Worm (Caenorhabditis elegans) whole organism, young adult: ENCODE data around the gene str-112.
A peak's percentile ranks its signal among the peaks of the same experiment; 100 is the strongest.

Experiments used
- B0035.1 ChIP-seq: sonication (generic microtip); optimal IDR thresholded peaks from 2 replicates; lab custom pipeline; 2016; ENCODE audit warnings: missing genetic modification characterization, mild to moderate bottlenecking, missing compliant biosample characterization, missing genotype, missing genetic modification reagents
- F22D6.2 ChIP-seq: sonication (generic microtip); optimal IDR thresholded peaks from 2 replicates; lab custom pipeline; 2016; ENCODE audit warnings: mild to moderate bottlenecking, missing genetic modification characterization, missing compliant biosample characterization
- F49E8.2 ChIP-seq: sonication (generic microtip); optimal IDR thresholded peaks from 3 replicates; lab custom pipeline; 2017; ENCODE audit warnings: missing genetic modification characterization, mild to moderate bottlenecking, missing compliant biosample characterization, antibody characterized with exemption, moderate library complexity; ENCODE audit not compliant: insufficient read depth
- K12H6.12 ChIP-seq: fragments of 200-800 bp; sonication (Bioruptor generic); optimal IDR thresholded peaks from 2 replicates; lab custom pipeline; 2018; ENCODE audit warnings: mild to moderate bottlenecking, missing genetic modification characterization, missing compliant biosample characterization
- Y56A3A.18 ChIP-seq: fragments of 200-800 bp; sonication (Bioruptor generic); IDR thresholded peaks from 2 replicates; pipeline ENCODE4 v1.3.6; 2022; ENCODE audit warnings: missing genetic modification reagents, missing genetic modification characterization, missing compliant biosample characterization
- ama-1 ChIP-seq, 3 experiments: fragments of 150-350 bp in 1 of 3; sonication (generic microtip) in 2 of 3; optimal IDR thresholded peaks; 2 replicates each; lab custom pipeline; 2014 to 2018; ENCODE audit warnings: missing biosample characterization in 2 of 3, missing genetic modification characterization in 2 of 3, missing genetic modification reagents in 2 of 3
- bed-1 ChIP-seq: fragments of 200-800 bp; sonication (Bioruptor generic); IDR thresholded peaks from 2 replicates; pipeline ENCODE4 v1.3.6; 2022; ENCODE audit warnings: missing genetic modification reagents, missing genetic modification characterization, missing compliant biosample characterization
- cebp-1 ChIP-seq, 2 experiments: fragments of 200-800 bp in 1 of 2; sonication (Bioruptor generic) in 1 of 2; sonication (generic microtip) in 1 of 2; IDR thresholded peaks in 1 of 2; optimal IDR thresholded peaks in 1 of 2; 2 replicates each; pipeline versions ENCODE4 v1.3.6 to Lab custom; 2017 to 2022; ENCODE audit warnings: missing compliant biosample characterization in 2 of 2, missing genetic modification characterization in 2 of 2, mild to moderate bottlenecking in 1 of 2, missing genetic modification reagents in 1 of 2, moderate library complexity in 1 of 2
- ceh-27 ChIP-seq: fragments of 200-800 bp; sonication (Bioruptor generic); optimal IDR thresholded peaks from 2 replicates; lab custom pipeline; 2018; ENCODE audit warnings: mild to moderate bottlenecking, missing genetic modification characterization, moderate library complexity, missing compliant biosample characterization
- efl-1 ChIP-seq: fragments of 150-350 bp; optimal IDR thresholded peaks from 2 replicates; lab custom pipeline; 2014; ENCODE audit warnings: missing biosample characterization, missing genetic modification reagents, missing genetic modification characterization
- egl-18 ChIP-seq: fragments of 200-800 bp; sonication (Bioruptor generic); IDR thresholded peaks from 2 replicates; pipeline ENCODE4 v1.3.6; 2022; ENCODE audit warnings: missing genetic modification reagents, missing genetic modification characterization, missing compliant biosample characterization
- him-1 ChIP-seq: sonication (generic microtip); optimal IDR thresholded peaks from 2 replicates; lab custom pipeline; 2016; ENCODE audit warnings: missing genotype, missing genetic modification reagents, missing genetic modification characterization, missing compliant biosample characterization
- hmg-1.2 ChIP-seq: fragments of 200-800 bp; sonication (Bioruptor generic); IDR thresholded peaks from 2 replicates; pipeline ENCODE4 v1.3.6; 2022; ENCODE audit warnings: missing genetic modification reagents, missing genetic modification characterization, missing compliant biosample characterization
- hsf-1 ChIP-seq: fragments of 200-800 bp; sonication (Bioruptor generic); IDR thresholded peaks from 2 replicates; pipeline ENCODE4 v1.3.6; 2022; ENCODE audit warnings: missing genetic modification reagents, missing genetic modification characterization, missing compliant biosample characterization
- let-607 ChIP-seq, 2 experiments: fragments of 200-800 bp in 1 of 2; sonication (Bioruptor generic) in 1 of 2; sonication (generic microtip) in 1 of 2; optimal IDR thresholded peaks; 2 replicates each; lab custom pipeline; 2016 to 2018; ENCODE audit warnings: mild to moderate bottlenecking in 2 of 2, missing compliant biosample characterization in 2 of 2, missing genetic modification characterization in 2 of 2, moderate library complexity in 2 of 2, missing genotype in 1 of 2
- lsy-27 ChIP-seq: sonication (generic microtip); optimal IDR thresholded peaks from 2 replicates; lab custom pipeline; 2017; ENCODE audit warnings: missing genetic modification characterization, mild to moderate bottlenecking, missing compliant biosample characterization, antibody characterized with exemption, missing genotype, borderline replicate concordance; ENCODE audit not compliant: insufficient read depth
- mel-28 ChIP-seq: sonication (generic microtip); optimal IDR thresholded peaks from 2 replicates; lab custom pipeline; 2016; ENCODE audit warnings: borderline replicate concordance, mild to moderate bottlenecking, missing genetic modification characterization, missing compliant biosample characterization
- mxl-1 ChIP-seq: sonication (generic microtip); optimal IDR thresholded peaks from 2 replicates; lab custom pipeline; 2016; ENCODE audit warnings: missing genetic modification characterization, missing compliant biosample characterization
- sdz-38 ChIP-seq: sonication (generic microtip); optimal IDR thresholded peaks from 2 replicates; lab custom pipeline; 2016; ENCODE audit warnings: missing genotype, missing genetic modification characterization, missing compliant biosample characterization
- tbp1 ChIP-seq: fragments of 200-800 bp; sonication (Bioruptor generic); optimal IDR thresholded peaks from 2 replicates; lab custom pipeline; 2018; ENCODE audit warnings: mild to moderate bottlenecking, missing genetic modification characterization, missing compliant biosample characterization
- tlf-1 ChIP-seq: fragments of 200-800 bp; sonication (Bioruptor generic); optimal IDR thresholded peaks from 2 replicates; lab custom pipeline; 2018; ENCODE audit warnings: mild to moderate bottlenecking, missing genetic modification characterization, missing compliant biosample characterization
- unc-62 ChIP-seq: fragments of 150-350 bp; optimal IDR thresholded peaks from 2 replicates; lab custom pipeline; 2014; ENCODE audit warnings: missing biosample characterization, missing genetic modification reagents, missing genetic modification characterization
- ztf-26 ChIP-seq: sonication (generic microtip); optimal IDR thresholded peaks from 2 replicates; lab custom pipeline; 2017; ENCODE audit warnings: missing genetic modification characterization, missing compliant biosample characterization
- ztf-6 ChIP-seq: fragments of 200-800 bp; sonication (Bioruptor generic); IDR thresholded peaks from 2 replicates; pipeline ENCODE4 v1.3.6; 2022; ENCODE audit warnings: missing genetic modification reagents, missing genetic modification characterization, missing compliant biosample characterization

str-112 gene

DNA sequence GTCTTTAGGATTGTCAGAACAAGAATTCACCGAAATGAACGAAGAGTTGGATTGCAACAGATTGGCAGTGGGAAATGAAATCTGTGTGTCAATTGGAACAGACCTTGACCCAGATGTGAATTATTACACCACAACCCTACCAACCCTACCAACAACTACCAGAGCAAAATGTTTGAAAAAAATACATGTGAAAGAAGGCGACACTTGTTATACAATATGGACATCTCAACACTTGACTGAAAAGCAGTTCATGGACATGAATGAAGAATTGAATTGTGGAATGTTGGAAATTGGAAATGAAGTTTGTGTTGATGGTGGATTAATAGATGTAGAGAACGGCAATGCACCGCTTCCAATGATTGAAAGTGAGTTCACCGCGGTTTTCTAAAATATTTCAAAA lies 14.2 kb downstream of the str-112 start:
- no peak for TF ChIP-seq ztf-26
- no peak for TF ChIP-seq efl-1
- TF ChIP-seq lsy-27 (tag; lab: Kevin White, UChicago) = no peak
- TF ChIP-seq F22D6.2 = no peak
- no peak for TF ChIP-seq ztf-6 (GFP tag; lab: Robert Waterston, UW)
- TF ChIP-seq hsf-1 (GFP tag; lab: Robert Waterston, UW) = no peak
- TF ChIP-seq, all 124 proteins: peak for 0

DNA sequence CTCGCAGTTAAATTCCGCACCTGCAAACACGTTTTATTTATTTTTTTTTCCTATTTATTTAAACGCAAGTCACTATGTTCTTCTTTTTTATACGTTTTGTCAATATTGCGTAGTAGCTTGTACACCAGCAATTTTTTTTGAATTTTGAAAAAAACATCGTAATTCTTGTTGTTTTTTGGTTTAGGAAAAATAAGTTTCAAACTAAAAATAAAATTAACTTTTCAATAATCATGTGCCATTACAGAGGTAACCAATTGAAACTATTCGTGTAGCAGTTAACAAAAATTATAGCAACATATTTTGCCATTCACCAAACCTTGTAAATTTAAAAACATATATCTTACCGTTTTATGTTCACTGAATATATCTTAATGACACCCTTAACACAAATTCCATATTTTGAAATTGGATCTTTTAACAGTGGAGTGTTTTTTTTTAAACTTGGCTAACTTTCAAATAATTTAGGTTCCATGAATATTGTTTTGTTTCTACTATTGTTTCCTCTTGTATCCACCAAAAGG lies 15.0 kb downstream of the str-112 start, which contains the start of gene lmd-5:
lmd-5 (plus strand) TSS at position 471 of the 521 bp plus-strand sequence.
- TF ChIP-seq B0035.1 (tag; lab: Kevin White, UChicago) = no peak
- no peak for TF ChIP-seq let-607 (tag; optimal IDR thresholded peaks at IDR 0.05; lab: Kevin White, UChicago)

DNA sequence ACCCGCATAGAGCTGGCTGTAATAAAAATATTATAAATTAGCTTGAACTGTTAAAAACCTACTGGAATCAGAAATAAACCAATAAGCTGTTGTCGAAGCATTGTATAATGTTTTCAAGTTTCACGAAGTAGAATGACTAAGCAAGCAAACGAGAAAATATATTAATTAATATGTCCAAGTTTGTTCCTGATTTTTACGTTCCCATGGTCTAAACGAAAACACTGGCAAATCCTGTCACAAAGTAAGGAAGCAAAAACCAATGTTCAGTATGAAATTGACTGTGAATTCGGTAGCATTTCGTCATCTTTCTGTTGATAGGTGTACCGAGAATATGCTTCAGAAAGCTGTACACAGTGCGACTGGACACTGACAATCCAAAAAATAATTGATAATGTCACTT lies 18.1 kb downstream of the str-112 start, which contains the start of gene srx-34:
srx-34 (minus strand) TSS at position 101 of the 400 bp plus-strand sequence.
- TF ChIP-seq bed-1 (no peak), F49E8.2 (tag; lab: Kevin White, UChicago) (no peak), ztf-26 (no peak), lsy-27 (tag; lab: Kevin White, UChicago) (no peak)

DNA sequence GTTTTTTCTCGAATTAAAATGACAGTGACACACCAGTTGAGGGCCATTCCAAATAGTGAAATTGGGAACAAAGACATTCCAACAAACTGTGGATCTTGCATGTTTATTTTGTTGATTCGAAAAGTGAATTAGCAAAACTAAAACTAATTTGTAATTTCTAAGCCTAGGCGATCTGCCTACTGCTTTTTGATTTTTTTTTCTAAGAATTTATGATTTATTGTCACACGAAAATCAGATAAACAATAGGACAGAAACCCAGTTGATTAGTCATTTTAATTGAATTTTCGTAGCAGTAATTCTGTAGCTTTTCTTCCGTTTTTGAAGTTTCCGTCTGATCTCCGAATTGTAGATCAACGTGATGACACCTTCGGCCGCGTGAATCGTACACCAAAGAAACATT lies 19.4 kb downstream of the str-112 start, which contains the start of gene srx-33:
srx-33 (minus strand) TSS at position 101 of the 400 bp plus-strand sequence.
- TF ChIP-seq Y56A3A.18 (GFP tag; lab: Robert Waterston, UW) (no peak), him-1 (no peak)

DNA sequence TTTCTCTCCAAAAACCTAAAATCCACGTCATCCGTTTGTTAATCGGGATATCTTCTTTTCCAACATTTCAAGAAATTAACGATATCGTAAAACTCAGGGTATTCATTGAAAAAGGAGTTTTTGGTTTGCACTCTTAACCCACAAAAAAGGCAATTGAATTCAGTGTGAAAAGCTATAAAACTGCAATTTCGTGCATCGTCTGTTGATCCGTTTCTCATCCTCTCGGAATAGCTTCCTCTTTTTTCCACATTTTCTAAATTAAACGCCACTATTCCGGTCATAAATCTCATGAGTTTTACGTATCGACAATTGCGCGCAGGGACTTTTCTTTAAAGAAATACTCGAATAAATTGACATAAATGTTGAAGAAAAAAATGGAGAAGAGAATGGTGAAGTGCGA lies 26.0 kb downstream of the str-112 start:
- TF ChIP-seq unc-62 (GFP tag; lab: Kevin White, UChicago) (no peak), cebp-1 (GFP tag; IDR thresholded peaks at IDR 0.05; lab: Robert Waterston, UW) (no peak), cebp-1 (tag; optimal IDR thresholded peaks at IDR 0.05; lab: Kevin White, UChicago) (no peak), sdz-38 (no peak), mel-28 (tag; lab: Kevin White, UChicago) (no peak), ceh-27 (peak; percentile 45)

DNA sequence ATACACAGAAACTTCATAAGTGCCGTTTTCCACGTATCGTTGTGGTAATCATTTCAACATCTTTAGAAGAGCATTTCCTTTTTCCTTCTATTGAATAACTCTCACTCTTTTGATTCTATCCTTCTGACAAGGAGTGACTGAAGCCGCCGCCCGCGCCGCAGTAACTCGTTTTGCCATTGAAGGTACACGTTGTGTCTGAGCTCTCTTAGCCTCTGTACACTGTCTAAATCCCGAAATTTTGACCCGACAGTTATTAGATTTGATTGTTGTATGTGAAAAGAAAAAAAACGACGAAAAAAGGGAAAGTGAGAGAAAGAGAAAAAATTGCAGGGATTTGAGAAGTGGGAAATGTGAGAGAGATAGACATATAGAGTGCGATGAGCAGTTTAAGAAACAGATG lies 26.9 kb downstream of the str-112 start:
- TF ChIP-seq tbp1 (GFP tag; lab: Kevin White, UChicago) (no peak), mxl-1 (tag; lab: Kevin White, UChicago) (no peak), tlf-1 (GFP tag; lab: Kevin White, UChicago) (no peak)

DNA sequence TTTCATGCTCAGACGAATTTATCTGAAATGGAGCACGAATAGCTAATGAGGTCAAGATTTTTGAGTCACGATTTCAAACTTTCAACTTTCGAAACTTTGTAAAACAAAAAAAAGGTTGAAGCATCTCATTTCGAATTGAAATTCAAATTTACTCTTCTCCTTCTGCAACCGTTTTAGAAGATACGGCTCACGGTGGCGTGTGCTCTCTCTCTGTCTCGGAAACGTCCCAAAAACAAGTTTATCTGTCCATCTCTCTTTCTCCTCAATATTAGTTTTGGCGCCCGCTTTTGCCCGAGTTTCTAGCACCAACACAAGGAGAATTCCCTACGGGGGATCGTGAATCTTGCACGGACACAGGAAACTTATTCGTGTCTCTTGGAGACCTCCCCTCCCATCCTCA lies 27.9 kb downstream of the str-112 start:
- TF ChIP-seq hmg-1.2 (no peak), egl-18 (GFP tag; lab: Robert Waterston, UW) (no peak), K12H6.12 (tag; lab: Kevin White, UChicago) (no peak), ama-1 (optimal IDR thresholded peaks at IDR 0.05; lab: Kevin White, UChicago) (no peak), ama-1 (GFP tag; optimal IDR thresholded peaks at IDR 0.05; lab: Kevin White, UChicago) (no peak)
